Worm (Caenorhabditis elegans) whole organism, L1 larva: Measurements from ENCODE around the gene fbxa-63.

Source experiments
- C16A3.4 ChIP-seq: fragments of 150-350 bp; optimal IDR thresholded peaks from 2 replicates; lab custom pipeline; 2014; ENCODE audit warnings: missing biosample characterization, missing genetic modification characterization
- Y116A8C.19 ChIP-seq: sonication (generic microtip); optimal IDR thresholded peaks from 2 replicates; lab custom pipeline; 2016; ENCODE audit warnings: missing compliant biosample characterization, missing genetic modification characterization, borderline replicate concordance
- aha-1 ChIP-seq: fragments of 150-350 bp; optimal IDR thresholded peaks from 2 replicates; lab custom pipeline; 2014; ENCODE audit warnings: missing biosample characterization, missing genetic modification characterization
- alr-1 ChIP-seq: fragments of 200-800 bp; sonication (Bioruptor generic); optimal IDR thresholded peaks from 2 replicates; lab custom pipeline; 2018; ENCODE audit warnings: borderline replicate concordance, mild to moderate bottlenecking, missing genetic modification characterization, missing compliant biosample characterization
- ama-1 ChIP-seq: fragments of 150-350 bp; optimal IDR thresholded peaks from 2 replicates; lab custom pipeline; 2014
- ceh-63 ChIP-seq: fragments of 200-800 bp; sonication (Bioruptor generic); optimal IDR thresholded peaks from 2 replicates; lab custom pipeline; 2018; ENCODE audit warnings: mild to moderate bottlenecking, missing genetic modification characterization, missing compliant biosample characterization
- ceh-90 ChIP-seq: sonication (generic microtip); optimal IDR thresholded peaks from 2 replicates; lab custom pipeline; 2016; ENCODE audit warnings: missing genetic modification characterization, missing compliant biosample characterization
- ces-1 ChIP-seq: fragments of 150-350 bp; optimal IDR thresholded peaks from 2 replicates; lab custom pipeline; 2014; ENCODE audit warnings: missing biosample characterization, missing genetic modification reagents, missing genetic modification characterization
- dsc-1 ChIP-seq: sonication (generic microtip); optimal IDR thresholded peaks from 2 replicates; lab custom pipeline; 2016; ENCODE audit warnings: mild to moderate bottlenecking, missing genetic modification characterization, missing compliant biosample characterization
- efl-1 ChIP-seq, 4 experiments: fragments of 150-350 bp; optimal IDR thresholded peaks in 3 of 4; peaks in 1 of 4; 1 replicate in 1 of 4; 2 replicates in 3 of 4; lab custom pipeline; 2014; ENCODE audit warnings: missing biosample characterization in 2 of 4, missing genetic modification characterization in 2 of 4, missing genetic modification reagents in 2 of 4
- egl-27 ChIP-seq, 2 experiments: fragments of 150-350 bp in 1 of 2; sonication (generic microtip); optimal IDR thresholded peaks; 3 replicates each; lab custom pipeline; 2017 to 2018; ENCODE audit warnings: missing biosample characterization in 2 of 2, missing genetic modification characterization in 2 of 2, missing genetic modification reagents in 2 of 2
- elt-3 ChIP-seq, 6 experiments: fragments of 150-350 bp in 1 of 6; sonication (generic microtip); optimal IDR thresholded peaks; 2 replicates each; lab custom pipeline; 2017 to 2018; ENCODE audit warnings: missing biosample characterization in 6 of 6, missing genetic modification characterization in 6 of 6, inconsistent platforms in 1 of 6
- ets-5 ChIP-seq: fragments of 200-800 bp; sonication (Bioruptor generic); IDR thresholded peaks from 2 replicates; pipeline ENCODE4 v1.3.6; 2022; ENCODE audit warnings: missing genetic modification characterization, missing compliant biosample characterization
- fkh-10 ChIP-seq: sonication (generic microtip); optimal IDR thresholded peaks from 2 replicates; lab custom pipeline; 2017; ENCODE audit warnings: missing biosample characterization, missing genetic modification reagents, missing genetic modification characterization
- fkh-8 ChIP-seq: sonication (generic microtip); optimal IDR thresholded peaks from 2 replicates; lab custom pipeline; 2016; ENCODE audit warnings: mild to moderate bottlenecking, missing genetic modification characterization, missing compliant biosample characterization
- grh-1 ChIP-seq: fragments of 200-800 bp; sonication (Bioruptor generic); IDR thresholded peaks from 2 replicates; pipeline ENCODE4 v1.3.6; 2022; ENCODE audit warnings: missing genetic modification reagents, missing genetic modification characterization, missing compliant biosample characterization
- hlh-17 ChIP-seq: fragments of 200-800 bp; sonication (Bioruptor generic); optimal IDR thresholded peaks from 2 replicates; lab custom pipeline; 2018; ENCODE audit warnings: missing genetic modification characterization, mild to moderate bottlenecking, missing compliant biosample characterization, moderate library complexity, borderline replicate concordance
- hlh-4 ChIP-seq: sonication (generic microtip); optimal IDR thresholded peaks from 2 replicates; lab custom pipeline; 2016; ENCODE audit warnings: mild to moderate bottlenecking, missing genetic modification characterization, missing compliant biosample characterization
- irx-1 ChIP-seq: sonication (generic microtip); optimal IDR thresholded peaks from 2 replicates; lab custom pipeline; 2016; ENCODE audit warnings: missing genetic modification characterization, missing compliant biosample characterization
- isw-1 ChIP-seq: fragments of 200-800 bp; sonication (Bioruptor generic); IDR thresholded peaks from 2 replicates; pipeline ENCODE4 v1.3.6; 2022; ENCODE audit warnings: missing genetic modification characterization, missing compliant biosample characterization
- jun-1 ChIP-seq: fragments of 150-350 bp; optimal IDR thresholded peaks from 2 replicates; lab custom pipeline; 2014; ENCODE audit warnings: missing biosample characterization, missing genetic modification reagents, missing genetic modification characterization
- lin-13 ChIP-seq: fragments of 150-350 bp; optimal IDR thresholded peaks from 2 replicates; lab custom pipeline; 2014; ENCODE audit warnings: missing biosample characterization, missing genetic modification reagents, missing genetic modification characterization
- lin-14 ChIP-seq: fragments of 200-800 bp; sonication (Bioruptor generic); optimal IDR thresholded peaks from 2 replicates; lab custom pipeline; 2018; ENCODE audit warnings: mild to moderate bottlenecking, missing genetic modification characterization, moderate library complexity, missing compliant biosample characterization
- lin-15B ChIP-seq: fragments of 150-350 bp; sonication (generic microtip); optimal IDR thresholded peaks from 3 replicates; lab custom pipeline; 2014; ENCODE audit warnings: missing biosample characterization, missing genetic modification characterization
- lin-35 ChIP-seq, 2 experiments: fragments of 150-350 bp; optimal IDR thresholded peaks; 2 replicates each; lab custom pipeline; 2014; ENCODE audit warnings: missing biosample characterization in 2 of 2, missing genetic modification characterization in 2 of 2, missing genetic modification reagents in 2 of 2
- lin-39 ChIP-seq: fragments of 150-350 bp; optimal IDR thresholded peaks from 2 replicates; lab custom pipeline; 2014; ENCODE audit warnings: missing biosample characterization, missing genetic modification reagents, missing genetic modification characterization
- mdl-1 ChIP-seq, 2 experiments: fragments of 150-350 bp; optimal IDR thresholded peaks; 2 replicates each; lab custom pipeline; 2014 to 2017; ENCODE audit warnings: missing biosample characterization in 2 of 2, missing genetic modification characterization in 2 of 2, inconsistent platforms in 1 of 2
- mef-2 ChIP-seq: fragments of 150-350 bp; optimal IDR thresholded peaks from 2 replicates; lab custom pipeline; 2014; ENCODE audit warnings: missing biosample characterization, missing genetic modification characterization
- nhr-11 ChIP-seq: fragments of 150-350 bp; optimal IDR thresholded peaks from 2 replicates; lab custom pipeline; 2014; ENCODE audit warnings: missing biosample characterization, missing genetic modification characterization
- nhr-12 ChIP-seq: sonication (generic microtip); optimal IDR thresholded peaks from 2 replicates; lab custom pipeline; 2017; ENCODE audit warnings: missing biosample characterization, missing genetic modification characterization
- nhr-19 ChIP-seq: fragments of 200-800 bp; sonication (Bioruptor generic); conservative IDR thresholded peaks from 2 replicates; pipeline ENCODE4 v1.3.6; 2022; ENCODE audit warnings: missing genetic modification characterization, missing compliant biosample characterization
- nhr-20 ChIP-seq: sonication (generic microtip); optimal IDR thresholded peaks from 2 replicates; lab custom pipeline; 2016; ENCODE audit warnings: mild to moderate bottlenecking, missing genetic modification characterization, missing compliant biosample characterization
- nhr-237 ChIP-seq: fragments of 150-350 bp; optimal IDR thresholded peaks from 2 replicates; lab custom pipeline; 2014; ENCODE audit warnings: missing biosample characterization, missing genetic modification characterization
- nhr-47 ChIP-seq: sonication (generic microtip); optimal IDR thresholded peaks from 2 replicates; lab custom pipeline; 2016; ENCODE audit warnings: mild to moderate bottlenecking, missing genetic modification characterization, moderate library complexity, missing compliant biosample characterization
- nhr-76 ChIP-seq: sonication (generic microtip); optimal IDR thresholded peaks from 2 replicates; lab custom pipeline; 2017; ENCODE audit warnings: missing biosample characterization, missing genetic modification characterization
- nhr-77 ChIP-seq: fragments of 150-350 bp; optimal IDR thresholded peaks from 2 replicates; lab custom pipeline; 2014; ENCODE audit warnings: missing biosample characterization, missing genetic modification characterization
- nhr-84 ChIP-seq: sonication (generic microtip); optimal IDR thresholded peaks from 2 replicates; lab custom pipeline; 2017; ENCODE audit warnings: missing biosample characterization, missing genetic modification characterization
- pqm-1 ChIP-seq: sonication (generic microtip); optimal IDR thresholded peaks from 3 replicates; lab custom pipeline; 2017; ENCODE audit warnings: missing biosample characterization, missing genetic modification characterization
- rnt-1 ChIP-seq: sonication (generic microtip); optimal IDR thresholded peaks from 2 replicates; lab custom pipeline; 2016; ENCODE audit warnings: mild to moderate bottlenecking, missing genetic modification characterization, moderate library complexity, missing compliant biosample characterization
- snpc-4 ChIP-seq: fragments of 150-350 bp; optimal IDR thresholded peaks from 2 replicates; lab custom pipeline; 2014; ENCODE audit warnings: missing biosample characterization, missing genetic modification characterization
- sox-4 ChIP-seq: sonication (generic microtip); optimal IDR thresholded peaks from 2 replicates; lab custom pipeline; 2016; ENCODE audit warnings: missing genetic modification characterization, missing compliant biosample characterization
- sptf-1 ChIP-seq: fragments of 150-350 bp; optimal IDR thresholded peaks from 2 replicates; lab custom pipeline; 2014; ENCODE audit warnings: missing biosample characterization, missing genetic modification characterization
- sup-37 ChIP-seq: fragments of 200-800 bp; sonication (Bioruptor generic); optimal IDR thresholded peaks from 2 replicates; lab custom pipeline; 2018; ENCODE audit warnings: mild to moderate bottlenecking, missing genetic modification characterization, missing compliant biosample characterization
- swsn-7 ChIP-seq: sonication (generic microtip); optimal IDR thresholded peaks from 2 replicates; lab custom pipeline; 2016; ENCODE audit warnings: missing genetic modification characterization, missing compliant biosample characterization
- unc-130 ChIP-seq: fragments of 150-350 bp; optimal IDR thresholded peaks from 2 replicates; lab custom pipeline; 2017; ENCODE audit warnings: missing biosample characterization, missing genetic modification characterization, inconsistent platforms
- unc-30 ChIP-seq: sonication (generic microtip); optimal IDR thresholded peaks from 2 replicates; lab custom pipeline; 2017; ENCODE audit warnings: missing biosample characterization, missing genetic modification characterization
- unc-62 ChIP-seq: fragments of 150-350 bp; optimal IDR thresholded peaks from 2 replicates; lab custom pipeline; 2014; ENCODE audit warnings: missing biosample characterization, missing genetic modification reagents, missing genetic modification characterization
- unc-98 ChIP-seq: fragments of 200-800 bp; sonication (Bioruptor generic); IDR thresholded peaks from 2 replicates; pipeline ENCODE4 v1.3.6; 2022; ENCODE audit warnings: missing genetic modification characterization, missing compliant biosample characterization
- xbp-1 ChIP-seq: sonication (generic microtip); optimal IDR thresholded peaks from 2 replicates; lab custom pipeline; 2016; ENCODE audit warnings: missing genetic modification characterization, missing compliant biosample characterization
- zip-4 ChIP-seq: fragments of 200-800 bp; sonication (Bioruptor generic); optimal IDR thresholded peaks from 2 replicates; lab custom pipeline; 2018; ENCODE audit warnings: mild to moderate bottlenecking, missing genetic modification characterization, moderate library complexity, missing compliant biosample characterization
- ztf-11 ChIP-seq, 2 experiments: sonication (generic microtip); optimal IDR thresholded peaks; 2 replicates each; lab custom pipeline; 2016 to 2017; ENCODE audit warnings: missing genetic modification characterization in 2 of 2, missing biosample characterization in 1 of 2, missing compliant biosample characterization in 1 of 2
- ztf-4 ChIP-seq: fragments of 150-350 bp; optimal IDR thresholded peaks from 2 replicates; lab custom pipeline; 2014; ENCODE audit warnings: missing biosample characterization, missing genetic modification characterization

The fbxa-63 gene

ce11 chrIII:1201958-1202596 lies 41.2 kb upstream of the fbxa-63 start, which contains the start of the genes mrpl-45 and Y119D3B.12 (continued):
- peak; percentile 75 for TF ChIP-seq isw-1 (GFP tag; lab: Robert Waterston, UW)
- peak in 1 of 2 experiments; percentile 68 for TF ChIP-seq mdl-1 (tag; optimal IDR thresholded peaks at IDR 0.05; lab: Kevin White, UChicago)
- peak; percentile 36 for TF ChIP-seq nhr-11
- TF ChIP-seq unc-30: peak; percentile 40
- TF ChIP-seq mef-2 (tag; lab: Kevin White, UChicago): no peak
- TF ChIP-seq nhr-20 (tag; lab: Kevin White, UChicago): no peak
- TF ChIP-seq efl-1 (optimal IDR thresholded peaks at IDR 0.05; lab: Kevin White, UChicago): peak; percentile 86
- TF ChIP-seq efl-1 (GFP tag; optimal IDR thresholded peaks at IDR 0.05 in 1 of 2; lab: Kevin White, UChicago): peak; percentile 85 to 98
- peak; percentile 53 for TF ChIP-seq nhr-77 (tag; lab: Kevin White, UChicago)
- TF ChIP-seq ztf-11 (tag; optimal IDR thresholded peaks at IDR 0.05; lab: Kevin White, UChicago): peak; percentile 5 to 52
- TF ChIP-seq alr-1: no peak
- TF ChIP-seq fkh-8 (tag; lab: Kevin White, UChicago): peak; percentile 46
- TF ChIP-seq nhr-47 (tag; lab: Kevin White, UChicago): no peak
- peak in 2 of 6 experiments; percentile 67 to 79 for TF ChIP-seq elt-3 (tag; optimal IDR thresholded peaks at IDR 0.05; lab: Kevin White, UChicago)
- peak; percentile 54 for TF ChIP-seq sox-4 (tag; lab: Kevin White, UChicago)
- no peak for TF ChIP-seq rnt-1
- TF ChIP-seq sptf-1 (tag; lab: Kevin White, UChicago): no peak
- TF ChIP-seq hlh-4 (tag; lab: Kevin White, UChicago): no peak
- peak; percentile 92 for TF ChIP-seq lin-15B
- no peak for TF ChIP-seq ztf-4 (tag; lab: Kevin White, UChicago)
- TF ChIP-seq irx-1 (tag; lab: Kevin White, UChicago): peak; percentile 82
- no peak for TF ChIP-seq pqm-1 (tag; lab: Kevin White, UChicago)
- no peak for TF ChIP-seq lin-14 (GFP tag; lab: Kevin White, UChicago)
- TF ChIP-seq sup-37 (GFP tag; lab: Kevin White, UChicago): peak; percentile 50
- TF ChIP-seq Y116A8C.19 (tag; lab: Kevin White, UChicago): no peak
- peak; percentile 41 for TF ChIP-seq aha-1
- TF ChIP-seq fkh-10 (GFP tag; lab: Kevin White, UChicago): peak; percentile 69
- no peak for TF ChIP-seq unc-62 (GFP tag; lab: Kevin White, UChicago)
- peak; percentile 40; the same call in 1 of the 2 replicates for TF ChIP-seq unc-98 (GFP tag; lab: Robert Waterston, UW)
- peak; percentile 72 for TF ChIP-seq C16A3.4 (tag; lab: Kevin White, UChicago)
- TF ChIP-seq ets-5 (GFP tag; lab: Robert Waterston, UW): no peak
- peak; percentile 81 for TF ChIP-seq swsn-7 (tag; lab: Kevin White, UChicago)
- peak; percentile 50 for TF ChIP-seq snpc-4
- TF ChIP-seq jun-1 (tag; lab: Kevin White, UChicago): no peak
- TF ChIP-seq nhr-19: peak; percentile 77
- TF ChIP-seq ceh-90 (tag; lab: Kevin White, UChicago): no peak
- no peak for TF ChIP-seq dsc-1 (tag; lab: Kevin White, UChicago)
- no peak for TF ChIP-seq hlh-17
- peak; percentile 75 for TF ChIP-seq lin-39
- no peak for TF ChIP-seq ces-1
- peak; percentile 67 for TF ChIP-seq grh-1 (GFP tag; lab: Robert Waterston, UW)
- no peak for TF ChIP-seq egl-27 (tag; optimal IDR thresholded peaks at IDR 0.05; lab: Kevin White, UChicago)
- TF ChIP-seq lin-13 (GFP tag; lab: Kevin White, UChicago): peak; percentile 71
- peak; percentile 11 for TF ChIP-seq nhr-237 (tag; lab: Kevin White, UChicago)
- peak; percentile 17 for TF ChIP-seq zip-4
- TF ChIP-seq nhr-84 (tag; lab: Kevin White, UChicago): no peak
- TF ChIP-seq xbp-1 (tag; lab: Kevin White, UChicago): peak; percentile 85
- no peak for TF ChIP-seq ceh-63 (GFP tag; lab: Kevin White, UChicago)
- TF ChIP-seq lin-35 (GFP tag; optimal IDR thresholded peaks at IDR 0.05; lab: Kevin White, UChicago): peak; percentile 81 to 89
- no peak for TF ChIP-seq nhr-12
- no peak for TF ChIP-seq nhr-76 (tag; lab: Kevin White, UChicago)
- TF ChIP-seq ama-1 (lab: Kevin White, UChicago): no peak
- peak; percentile 53 for TF ChIP-seq unc-130 (tag; lab: Kevin White, UChicago)
